Worm (Caenorhabditis elegans): ENCODE data around the gene F58E1.13.

Gene F58E1.13

ce11 chrII:1683742-1684141, 11.9 kb downstream of the F58E1.13 start, which contains the start of gene fbxb-25:
Gene fbxb-25 (plus strand): TSS chrII:1684042.
- no peak for TF ChIP-seq aly-2 (tag; optimal IDR thresholded peaks at IDR 0.05)
- TF ChIP-seq sptf-1 (tag; optimal IDR thresholded peaks at IDR 0.05) = no peak
- TF ChIP-seq fkh-10 (GFP tag; optimal IDR thresholded peaks at IDR 0.05) = no peak
- no peak for TF ChIP-seq hlh-4 (tag; optimal IDR thresholded peaks at IDR 0.05)
- no peak for TF ChIP-seq mef-2 (tag; optimal IDR thresholded peaks at IDR 0.05)
- no peak for TF ChIP-seq fkh-8 (tag; optimal IDR thresholded peaks at IDR 0.05)
- TF ChIP-seq tlp-1 (tag; optimal IDR thresholded peaks at IDR 0.05) = no peak
- no peak for TF ChIP-seq mep-1 (tag; optimal IDR thresholded peaks at IDR 0.05)
- TF ChIP-seq grh-1 (GFP tag; IDR thresholded peaks at IDR 0.05) = no peak
- TF ChIP-seq nhr-85 (tag) = no peak

ce11 chrII:1682218-1682617, 13.5 kb downstream of the F58E1.13 start, which contains the start of gene fbxb-26:
Gene fbxb-26 (plus strand): TSS chrII:1682518.
- TF ChIP-seq aha-1 (tag; optimal IDR thresholded peaks at IDR 0.05) = no peak
- no peak for TF ChIP-seq C04F5.9 (tag; optimal IDR thresholded peaks at IDR 0.05)
- no peak for TF ChIP-seq swsn-7 (tag; optimal IDR thresholded peaks at IDR 0.05)
- TF ChIP-seq skn-1 (tag; optimal IDR thresholded peaks at IDR 0.05) = no peak
- no peak for TF ChIP-seq nhr-19 (GFP tag; conservative IDR thresholded peaks at IDR 0.05)
- TF ChIP-seq fkh-4 (tag; optimal IDR thresholded peaks at IDR 0.05; ENCODE audit: borderline replicate concordance) = no peak
- TF ChIP-seq aly-2 (tag; optimal IDR thresholded peaks at IDR 0.05) = no peak
- no peak for TF ChIP-seq jun-1 (tag; optimal IDR thresholded peaks at IDR 0.05)
- no peak for TF ChIP-seq efl-3 (GFP tag; optimal IDR thresholded peaks at IDR 0.05)
- no peak for TF ChIP-seq lir-3 (tag; optimal IDR thresholded peaks at IDR 0.05; ENCODE audit: poor library complexity)
- TF ChIP-seq rnt-1 (tag; optimal IDR thresholded peaks at IDR 0.05) = no peak
- no peak for TF ChIP-seq F16B12.6 (tag; optimal IDR thresholded peaks at IDR 0.05)
- TF ChIP-seq C16A3.4 (tag; optimal IDR thresholded peaks at IDR 0.05) = no peak
- TF ChIP-seq lin-35 (GFP tag; optimal IDR thresholded peaks at IDR 0.05) = no peak
- TF ChIP-seq nhr-12 (tag; optimal IDR thresholded peaks at IDR 0.05) = no peak

ce11 chrII:1679081-1679480, 16.6 kb downstream of the F58E1.13 start, which contains the start of gene irld-36:
Gene irld-36 (plus strand): TSS chrII:1679381.
- TF ChIP-seq mab-9 (GFP tag; IDR thresholded peaks at IDR 0.05) = no peak
- TF ChIP-seq nhr-11 (tag; optimal IDR thresholded peaks at IDR 0.05) = no peak

- no peak for TF ChIP-seq nhr-20 (tag; optimal IDR thresholded peaks at IDR 0.05)
- TF ChIP-seq ceh-63 (GFP tag; optimal IDR thresholded peaks at IDR 0.05) = no peak
- TF ChIP-seq nhr-77 (tag; optimal IDR thresholded peaks at IDR 0.05) = no peak
- TF ChIP-seq unc-62 (GFP tag; optimal IDR thresholded peaks at IDR 0.05) = no peak
- TF ChIP-seq nhr-11 (tag; optimal IDR thresholded peaks at IDR 0.05) = no peak
- TF ChIP-seq dpl-1 (GFP tag; optimal IDR thresholded peaks at IDR 0.05) = no peak
- no peak for TF ChIP-seq mdl-1 (tag; optimal IDR thresholded peaks at IDR 0.05)
- no peak for TF ChIP-seq nhr-76 (tag; optimal IDR thresholded peaks at IDR 0.05)
- TF ChIP-seq pax-3 (tag; optimal IDR thresholded peaks at IDR 0.05) = no peak
- no peak for TF ChIP-seq C34B4.2 (tag; optimal IDR thresholded peaks at IDR 0.05)
- no peak for TF ChIP-seq nhr-84 (tag; optimal IDR thresholded peaks at IDR 0.05)
Measured at ce11 chrII:1676088-1676487, 19.6 kb downstream of the F58E1.13 start, which contains the start of gene fbxb-17. Gene fbxb-17 (plus strand): TSS chrII:1676388.

ce11 chrII:1672673-1673072, 23.0 kb downstream of the F58E1.13 start:
- TF ChIP-seq alr-1 (tag; optimal IDR thresholded peaks at IDR 0.05; ENCODE audit: borderline replicate concordance) = no peak
- TF ChIP-seq blmp-1 (tag; optimal IDR thresholded peaks at IDR 0.05) = no peak
- TF ChIP-seq nhr-90 (tag; optimal IDR thresholded peaks at IDR 0.05; ENCODE audit: poor library complexity) = no peak
- TF ChIP-seq ztf-4 (tag; optimal IDR thresholded peaks at IDR 0.05) = no peak
